Fruit fly (Drosophila melanogaster): ENCODE data around the gene temp.

The temp gene

DNA sequence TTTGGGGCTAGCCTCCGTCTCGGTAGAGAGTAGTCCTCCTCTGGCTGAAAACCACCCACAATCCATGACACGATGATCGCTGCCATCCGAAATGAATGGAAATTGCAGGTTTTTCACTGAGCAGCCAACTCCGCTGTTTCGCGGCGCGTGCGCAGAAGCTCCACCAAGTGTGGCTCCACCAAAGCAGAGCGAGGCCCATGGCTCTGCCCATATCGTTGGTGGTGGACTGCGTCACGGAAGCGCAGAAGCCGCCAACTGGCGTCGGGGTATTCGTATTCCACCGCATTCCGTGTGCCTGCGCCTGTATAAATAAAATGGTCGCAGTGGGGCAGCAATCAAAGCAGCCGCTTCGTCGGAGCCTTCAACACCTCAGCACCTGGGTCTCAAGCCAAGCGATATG lies 38.9 kb downstream of the temp start, which contains the start of gene CG14052:
TSS of gene CG14052 (plus strand) at position 301 of the 400 bp plus-strand sequence.
- no peak for TF ChIP-seq CG17801 (GFP tag; optimal IDR thresholded peaks at IDR 0.05; ENCODE audit: partially characterized antibody)

DNA sequence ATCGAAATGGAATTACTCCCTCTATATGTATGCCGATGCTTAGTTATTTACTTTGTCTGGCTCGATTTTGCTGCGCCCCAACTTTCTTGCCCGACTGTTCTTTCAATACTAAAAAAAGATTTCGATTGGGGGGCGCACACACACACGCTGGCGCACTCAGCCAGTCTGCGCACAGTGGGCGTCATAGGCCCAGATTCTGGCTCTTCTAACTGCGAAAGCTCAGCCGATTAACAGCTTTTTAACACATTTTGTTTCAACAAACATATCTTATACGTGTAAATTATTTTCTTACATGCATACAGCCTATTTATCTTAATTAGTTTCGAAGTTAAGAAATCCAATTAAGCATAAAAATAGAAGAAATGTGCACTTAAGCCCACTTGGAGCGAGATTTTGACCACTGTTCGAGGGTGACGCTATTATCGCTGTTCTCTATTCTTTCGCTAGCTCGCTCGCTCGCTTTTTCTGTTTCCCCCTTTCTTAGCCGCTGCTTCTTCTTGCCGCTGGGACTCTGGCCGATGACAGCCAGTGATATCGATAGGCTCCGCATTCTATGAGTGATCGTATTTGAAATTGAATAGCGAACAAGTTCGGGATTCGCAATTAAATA lies 40.0 kb downstream of the temp start, which contains the start of gene Vinc:
TSS of gene Vinc (minus strand) at position 387 of the 610 bp plus-strand sequence.
- TF ChIP-seq CG17801 (GFP tag; optimal IDR thresholded peaks at IDR 0.05; ENCODE audit: partially characterized antibody) = peak; percentile 97

DNA sequence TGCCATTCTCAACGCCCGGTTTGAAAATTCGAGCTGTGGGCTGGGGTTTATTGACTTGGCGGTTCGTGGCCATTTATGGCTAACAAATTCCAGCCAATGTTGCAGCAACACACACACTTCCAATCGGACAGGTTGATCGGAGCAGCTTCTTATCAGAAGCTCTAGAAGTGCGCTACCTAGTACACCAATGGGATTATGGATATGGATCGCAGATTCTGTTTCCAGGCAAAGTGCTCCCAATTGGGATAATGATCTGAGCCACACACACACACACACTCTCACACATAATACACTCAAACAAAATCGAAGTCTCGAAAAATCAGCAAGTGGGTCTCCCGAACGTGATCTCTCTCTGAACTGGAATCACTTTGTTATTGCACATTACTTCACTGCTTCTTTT lies 40.7 kb downstream of the temp start:
- no peak for TF ChIP-seq CG17801 (GFP tag; optimal IDR thresholded peaks at IDR 0.05; ENCODE audit: partially characterized antibody)

DNA sequence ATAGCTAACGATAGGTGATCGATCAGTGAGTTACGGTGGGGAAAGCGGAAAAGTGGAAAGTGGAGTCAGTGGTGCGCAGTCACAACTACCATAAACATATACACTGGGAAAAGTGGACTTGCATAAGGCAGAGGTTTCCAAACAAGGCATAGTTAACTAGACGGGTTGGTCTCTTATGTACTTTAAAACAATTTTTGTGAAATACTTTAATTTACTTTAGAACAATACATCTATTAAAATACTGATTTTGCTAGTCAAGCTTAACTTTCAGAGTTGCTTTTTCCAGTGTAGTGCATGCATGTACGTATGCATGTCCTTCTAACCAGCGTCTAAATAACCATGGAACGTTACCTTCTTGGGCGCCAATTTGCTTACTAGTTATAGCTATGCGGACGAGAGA lies 42.4 kb downstream of the temp start:
- no peak for TF ChIP-seq CG17801 (GFP tag; optimal IDR thresholded peaks at IDR 0.05; ENCODE audit: partially characterized antibody)

DNA sequence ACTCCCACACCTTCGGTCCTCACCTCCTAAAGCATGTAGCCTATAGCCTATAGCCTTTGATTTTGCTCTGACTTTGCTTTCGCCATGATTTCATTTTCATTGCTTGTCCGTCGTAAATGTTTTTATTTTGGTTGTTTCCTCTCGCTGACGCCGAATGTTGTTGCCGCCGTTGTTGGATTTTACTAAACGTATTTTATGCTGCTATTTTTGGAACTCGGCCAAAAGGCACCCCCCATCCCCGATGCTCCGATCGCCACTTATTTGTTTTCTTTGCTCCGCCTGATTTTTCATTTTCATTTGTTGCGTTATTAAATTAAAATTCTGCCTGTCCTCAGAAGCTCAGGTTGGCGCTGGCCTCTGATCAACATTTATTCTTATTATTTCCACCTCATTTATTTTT lies 43.1 kb downstream of the temp start:
- no peak for TF ChIP-seq CG17801 (GFP tag; optimal IDR thresholded peaks at IDR 0.05; ENCODE audit: partially characterized antibody)

DNA sequence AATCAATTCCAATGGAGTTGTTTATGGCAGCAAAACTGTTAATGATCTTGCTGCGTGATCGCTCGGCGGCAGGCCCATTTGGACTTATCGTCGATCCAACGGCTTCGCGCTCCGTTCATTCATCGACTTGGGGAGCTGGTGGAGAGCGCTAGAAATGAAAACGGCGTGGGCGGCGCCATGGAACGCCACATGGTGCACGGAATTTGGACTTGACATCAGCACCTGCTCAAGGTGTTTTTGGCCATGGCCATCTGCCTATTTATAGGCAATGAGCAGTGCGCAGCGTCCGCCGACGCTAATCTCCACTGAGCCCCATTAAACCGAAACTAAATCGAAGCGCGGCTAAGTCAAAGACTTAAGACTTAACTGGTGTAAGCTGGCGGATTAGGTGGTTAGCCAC lies 43.9 kb downstream of the temp start:
- TF ChIP-seq CG17801 (GFP tag; optimal IDR thresholded peaks at IDR 0.05; ENCODE audit: partially characterized antibody) = no peak

DNA sequence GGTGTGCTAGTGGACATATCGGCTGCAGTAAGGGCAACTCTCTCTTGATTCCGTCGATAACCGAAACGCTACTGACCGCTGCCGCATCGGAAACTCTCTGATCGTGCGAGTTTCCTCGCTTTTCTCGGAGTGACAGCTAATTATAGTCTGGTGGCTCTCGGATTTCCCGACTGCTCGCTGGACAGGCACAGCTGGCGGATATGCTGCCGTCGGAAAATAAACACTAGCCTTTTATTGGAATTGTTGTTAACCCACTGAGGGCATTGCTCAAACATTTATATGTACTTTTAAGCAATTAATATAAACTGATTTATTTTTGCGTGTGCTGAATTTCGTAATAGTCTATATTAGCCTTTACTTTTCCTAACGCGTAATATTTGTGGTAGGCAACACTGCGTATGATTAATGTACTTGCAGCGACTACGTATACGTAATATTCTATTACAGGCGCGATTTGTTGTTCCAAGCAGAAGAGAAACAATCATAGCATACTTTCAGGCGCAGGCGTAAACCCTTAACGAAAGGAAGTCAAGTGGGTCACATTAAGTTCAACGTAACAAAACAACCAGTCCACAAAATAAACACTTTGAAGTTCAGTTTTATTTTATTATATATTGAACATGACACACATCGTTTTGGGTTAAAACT lies 48.4 kb downstream of the temp start, which contains the start of gene SmydA-8:
TSS of gene SmydA-8 (minus strand) at position 51 of the 648 bp plus-strand sequence.
- TF ChIP-seq CG17801 (GFP tag; optimal IDR thresholded peaks at IDR 0.05; ENCODE audit: partially characterized antibody) = peak; percentile 32

DNA sequence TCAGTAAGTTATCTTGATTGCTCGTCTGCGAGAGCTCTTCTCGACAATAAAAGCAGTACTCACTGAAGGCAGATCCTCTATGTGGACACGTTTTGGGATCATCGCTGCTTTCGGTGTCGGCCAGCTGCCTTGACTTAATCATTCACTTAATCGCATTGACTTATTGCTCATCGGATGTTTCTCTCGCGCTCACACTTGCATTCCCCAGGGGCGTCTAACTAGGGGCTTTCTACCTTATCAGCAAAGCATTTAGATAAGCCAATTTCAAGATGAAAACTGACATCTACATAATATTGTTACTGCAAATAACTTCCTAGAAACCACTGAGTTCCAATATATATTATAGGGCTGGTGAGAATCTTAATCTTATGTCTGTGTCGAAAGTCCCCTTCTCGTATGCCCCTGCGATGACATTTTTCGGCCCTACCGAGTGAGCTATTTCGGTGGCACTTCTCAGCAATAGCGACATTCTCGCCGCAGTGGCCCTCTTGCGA lies 49.9 kb downstream of the temp start:
- no peak for TF ChIP-seq CG17801 (GFP tag; optimal IDR thresholded peaks at IDR 0.05; ENCODE audit: partially characterized antibody)
